Worm (Caenorhabditis elegans): Measurements from ENCODE around the gene gar-2.

ce11 chrIII:6359171-6359854 is 50.1 kb downstream of the gar-2 start:
- TF ChIP-seq ama-1 (optimal IDR thresholded peaks at IDR 0.05) (no peak), B0310.2 (tag; optimal IDR thresholded peaks at IDR 0.05) (no peak), tbx-11 (GFP tag; IDR thresholded peaks at IDR 0.05) (0 out of 2 replicates have a peak, but pooled peaks have one; percentile 16), ceh-36 (tag; optimal IDR thresholded peaks at IDR 0.05) (no peak)

Measured in whole organism, early embryonic.